Worm (Caenorhabditis elegans) whole organism, L1 larva: ENCODE data around the gene Y39A1A.20.

Source experiments
- aly-2 ChIP-seq: fragments of 150-350 bp; optimal IDR thresholded peaks from 2 replicates; lab custom pipeline; 2014; ENCODE audit warnings: missing biosample characterization, missing genetic modification characterization
- ama-1 ChIP-seq: fragments of 150-350 bp; optimal IDR thresholded peaks from 2 replicates; lab custom pipeline; 2014
- fkh-10 ChIP-seq: sonication (generic microtip); optimal IDR thresholded peaks from 2 replicates; lab custom pipeline; 2017; ENCODE audit warnings: missing biosample characterization, missing genetic modification reagents, missing genetic modification characterization
- lin-15B ChIP-seq: fragments of 150-350 bp; sonication (generic microtip); optimal IDR thresholded peaks from 3 replicates; lab custom pipeline; 2014; ENCODE audit warnings: missing biosample characterization, missing genetic modification characterization
- mdl-1 ChIP-seq, 2 experiments: fragments of 150-350 bp; optimal IDR thresholded peaks; 2 replicates each; lab custom pipeline; 2014 to 2017; ENCODE audit warnings: missing biosample characterization in 2 of 2, missing genetic modification characterization in 2 of 2, inconsistent platforms in 1 of 2
- nhr-76 ChIP-seq: sonication (generic microtip); optimal IDR thresholded peaks from 2 replicates; lab custom pipeline; 2017; ENCODE audit warnings: missing biosample characterization, missing genetic modification characterization
- nhr-77 ChIP-seq: fragments of 150-350 bp; optimal IDR thresholded peaks from 2 replicates; lab custom pipeline; 2014; ENCODE audit warnings: missing biosample characterization, missing genetic modification characterization
- tbx-2 ChIP-seq: sonication (generic microtip); optimal IDR thresholded peaks from 2 replicates; lab custom pipeline; 2016; ENCODE audit warnings: missing genetic modification characterization, missing compliant biosample characterization
- unc-86 ChIP-seq: sonication (generic microtip); optimal IDR thresholded peaks from 2 replicates; lab custom pipeline; 2016; ENCODE audit warnings: missing genetic modification characterization, missing compliant biosample characterization
- zip-4 ChIP-seq: fragments of 200-800 bp; sonication (Bioruptor generic); optimal IDR thresholded peaks from 2 replicates; lab custom pipeline; 2018; ENCODE audit warnings: mild to moderate bottlenecking, missing genetic modification characterization, moderate library complexity, missing compliant biosample characterization
- ztf-11 ChIP-seq, 2 experiments: sonication (generic microtip); optimal IDR thresholded peaks; 2 replicates each; lab custom pipeline; 2016 to 2017; ENCODE audit warnings: missing genetic modification characterization in 2 of 2, missing biosample characterization in 1 of 2, missing compliant biosample characterization in 1 of 2

- TF ChIP-seq aly-2 (no peak), ama-1 (lab: Kevin White, UChicago) (no peak), ztf-11 (tag; optimal IDR thresholded peaks at IDR 0.05; lab: Kevin White, UChicago) (no peak), lin-15B (tag; lab: Kevin White, UChicago) (no peak), fkh-10 (GFP tag; lab: Kevin White, UChicago) (no peak), unc-86 (tag; lab: Kevin White, UChicago) (no peak), nhr-76 (tag; lab: Kevin White, UChicago) (no peak), nhr-77 (tag; lab: Kevin White, UChicago) (no peak), zip-4 (GFP tag; lab: Kevin White, UChicago) (no peak), mdl-1 (tag; optimal IDR thresholded peaks at IDR 0.05; lab: Kevin White, UChicago) (no peak), tbx-2 (no peak)
Measured at ce11 chrIII:10654718-10655117, 45.6 kb downstream of the Y39A1A.20 start, which contains the start of gene cnt-2.
